Worm (Caenorhabditis elegans) whole organism, L2 larva: Measurements from ENCODE around the gene hpo-36.

Experiments used
- ZK546.5 ChIP-seq: sonication (generic microtip); optimal IDR thresholded peaks from 2 replicates; lab custom pipeline; 2017; ENCODE audit warnings: missing biosample characterization, missing genetic modification characterization
- elt-3 ChIP-seq: sonication (generic microtip); optimal IDR thresholded peaks from 2 replicates; lab custom pipeline; 2017; ENCODE audit warnings: missing biosample characterization, missing genetic modification characterization
- fos-1 ChIP-seq: fragments of 150-350 bp; optimal IDR thresholded peaks from 2 replicates; lab custom pipeline; 2014; ENCODE audit warnings: missing biosample characterization, missing genetic modification characterization
- lin-13 ChIP-seq: fragments of 150-350 bp; optimal IDR thresholded peaks from 2 replicates; lab custom pipeline; 2014; ENCODE audit warnings: missing biosample characterization, missing genetic modification reagents, missing genetic modification characterization
- nhr-11 ChIP-seq: fragments of 150-350 bp; optimal IDR thresholded peaks from 2 replicates; lab custom pipeline; 2014; ENCODE audit warnings: missing biosample characterization, missing genetic modification characterization
- nhr-237 ChIP-seq: fragments of 150-350 bp; optimal IDR thresholded peaks from 2 replicates; lab custom pipeline; 2014; ENCODE audit warnings: missing biosample characterization, missing genetic modification characterization
- sem-4 ChIP-seq: fragments of 150-350 bp; optimal IDR thresholded peaks from 2 replicates; lab custom pipeline; 2014; ENCODE audit warnings: missing biosample characterization, missing genetic modification reagents, missing genetic modification characterization
- snpc-4 ChIP-seq: fragments of 150-350 bp; optimal IDR thresholded peaks from 2 replicates; lab custom pipeline; 2014; ENCODE audit warnings: missing biosample characterization, missing genetic modification characterization
- unc-39 ChIP-seq: fragments of 150-350 bp; optimal IDR thresholded peaks from 2 replicates; lab custom pipeline; 2014; ENCODE audit warnings: missing biosample characterization, missing genetic modification characterization

- TF ChIP-seq elt-3 (tag; lab: Kevin White, UChicago) (no peak), fos-1 (tag; lab: Kevin White, UChicago) (no peak), lin-13 (GFP tag; lab: Kevin White, UChicago) (no peak), sem-4 (no peak), nhr-237 (tag; lab: Kevin White, UChicago) (no peak), unc-39 (tag; lab: Kevin White, UChicago) (no peak), ZK546.5 (tag; lab: Kevin White, UChicago) (no peak), nhr-11 (tag; lab: Kevin White, UChicago) (no peak), snpc-4 (no peak)
These were observed 36.2 kb downstream of the hpo-36 start for ce11 chrV:3702998-3703397.
